Worm (Caenorhabditis elegans) whole organism, L2 larva: ENCODE results near the gene dph-7.

ENCODE experiments used
- fos-1 ChIP-seq: fragments of 150-350 bp; optimal IDR thresholded peaks from 2 replicates; lab custom pipeline; 2014; ENCODE audit warnings: missing biosample characterization, missing genetic modification characterization
- lin-13 ChIP-seq: fragments of 150-350 bp; optimal IDR thresholded peaks from 2 replicates; lab custom pipeline; 2014; ENCODE audit warnings: missing biosample characterization, missing genetic modification reagents, missing genetic modification characterization
- lin-39 ChIP-seq: fragments of 150-350 bp; optimal IDR thresholded peaks from 2 replicates; lab custom pipeline; 2014; ENCODE audit warnings: missing biosample characterization, missing genetic modification reagents, missing genetic modification characterization
- lsy-2 ChIP-seq, 2 experiments: fragments of 150-350 bp in 1 of 2; sonication (generic microtip) in 1 of 2; optimal IDR thresholded peaks; 2 replicates each; lab custom pipeline; 2014 to 2017; ENCODE audit warnings: missing biosample characterization in 2 of 2, missing genetic modification characterization in 2 of 2
- nhr-10 ChIP-seq: sonication (generic microtip); optimal IDR thresholded peaks from 2 replicates; lab custom pipeline; 2017; ENCODE audit warnings: missing biosample characterization, missing genetic modification characterization
- nhr-12 ChIP-seq: fragments of 150-350 bp; optimal IDR thresholded peaks from 2 replicates; lab custom pipeline; 2014; ENCODE audit warnings: missing biosample characterization, missing genetic modification characterization
- nhr-77 ChIP-seq: fragments of 150-350 bp; optimal IDR thresholded peaks from 2 replicates; lab custom pipeline; 2014; ENCODE audit warnings: missing biosample characterization, missing genetic modification characterization
- skn-1 ChIP-seq: sonication (generic microtip); optimal IDR thresholded peaks from 2 replicates; lab custom pipeline; 2017; ENCODE audit warnings: missing biosample characterization, missing genetic modification characterization
- sma-3 ChIP-seq: sonication (generic microtip); optimal IDR thresholded peaks from 2 replicates; lab custom pipeline; 2016; ENCODE audit warnings: missing genetic modification reagents, missing genetic modification characterization, missing compliant biosample characterization
- snpc-4 ChIP-seq: fragments of 150-350 bp; optimal IDR thresholded peaks from 2 replicates; lab custom pipeline; 2014; ENCODE audit warnings: missing biosample characterization, missing genetic modification characterization
- unc-55 ChIP-seq: fragments of 150-350 bp; sonication (generic microtip); optimal IDR thresholded peaks from 3 replicates; lab custom pipeline; 2014; ENCODE audit warnings: missing biosample characterization, missing genetic modification reagents, missing genetic modification characterization
- unc-62 ChIP-seq: fragments of 150-350 bp; optimal IDR thresholded peaks from 2 replicates; lab custom pipeline; 2014; ENCODE audit warnings: missing biosample characterization, missing genetic modification reagents, missing genetic modification characterization
- zag-1 ChIP-seq: fragments of 150-350 bp; optimal IDR thresholded peaks from 2 replicates; lab custom pipeline; 2014; ENCODE audit warnings: missing biosample characterization, missing genetic modification characterization

DNA sequence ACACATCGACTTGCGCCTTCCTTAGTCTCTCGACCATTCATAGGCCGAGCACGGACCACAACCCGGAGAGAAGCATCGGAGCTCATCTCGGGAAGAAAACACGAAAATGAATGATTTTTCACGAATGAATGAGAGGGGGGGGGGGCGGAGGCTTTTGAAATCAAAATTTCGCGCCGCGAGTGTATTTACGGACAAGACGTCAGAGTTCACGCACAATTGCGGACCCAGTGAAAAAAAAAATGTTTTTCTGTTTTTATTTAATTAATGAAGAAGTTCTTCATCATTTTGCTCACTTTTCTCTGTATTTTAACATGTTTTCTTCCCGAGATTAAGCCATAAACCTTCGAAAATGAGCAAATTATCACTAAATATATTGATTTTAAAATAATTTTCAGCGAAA is 7.8 kb upstream of the dph-7 start, which contains the start of the genes klp-19 and slc-36.1:
- no peak for TF ChIP-seq nhr-10
- no peak for TF ChIP-seq snpc-4
- no peak for TF ChIP-seq unc-62
- peak; percentile 70 for TF ChIP-seq unc-55 (GFP tag; lab: Kevin White, UChicago)
- no peak for TF ChIP-seq nhr-77 (tag; lab: Kevin White, UChicago)
- no peak for TF ChIP-seq nhr-12
- TF ChIP-seq sma-3 (GFP tag; lab: Kevin White, UChicago) = no peak
- no peak for TF ChIP-seq skn-1 (tag; lab: Kevin White, UChicago)
- TF ChIP-seq lsy-2 (tag; optimal IDR thresholded peaks at IDR 0.05; lab: Kevin White, UChicago) = no peak
- TF ChIP-seq fos-1 (tag; lab: Kevin White, UChicago) = no peak
- TF ChIP-seq zag-1 (tag; lab: Kevin White, UChicago) = no peak
- TF ChIP-seq lin-39 (tag; lab: Kevin White, UChicago) = no peak
- TF ChIP-seq lin-13 (GFP tag; lab: Kevin White, UChicago) = no peak
